Fruit fly (Drosophila melanogaster) whole organism, embryonic: ENCODE data around the gene Ser12.

Experiments
- B-H1 ChIP-seq: fragments of 200-800 bp; sonication (Bioruptor generic); IDR thresholded peaks from 3 replicates; pipeline ENCODE4 v1.3.6; 2022; ENCODE audit warnings: missing biosample characterization, missing genetic modification characterization
- Blimp-1 ChIP-seq: fragments of 200-800 bp; sonication (Bioruptor generic); optimal IDR thresholded peaks from 3 replicates; lab custom pipeline; 2018; ENCODE audit warnings: missing biosample characterization, missing genetic modification characterization, mild to moderate bottlenecking, moderate library complexity, missing genetic modification reagents
- CG1024 ChIP-seq: fragments of 200-800 bp; sonication (Bioruptor generic); IDR thresholded peaks from 2 replicates; pipeline ENCODE4 v1.3.6; 2022; ENCODE audit warnings: missing biosample characterization, missing genetic modification characterization
- CG10274 ChIP-seq: fragments of 200-800 bp; sonication (Bioruptor generic); optimal IDR thresholded peaks from 3 replicates; lab custom pipeline; 2017; ENCODE audit warnings: missing biosample characterization, mild to moderate bottlenecking, missing genetic modification characterization
- CG10321 ChIP-seq: fragments of 200-800 bp; sonication (Bioruptor generic); IDR thresholded peaks from 2 replicates; pipeline ENCODE4 v1.3.6; 2022; ENCODE audit warnings: missing biosample characterization, missing genetic modification characterization
- CG11696 ChIP-seq: fragments of 200-800 bp; sonication (Bioruptor generic); IDR thresholded peaks from 2 replicates; pipeline ENCODE4 v1.3.6; 2022; ENCODE audit warnings: missing biosample characterization, missing genetic modification characterization
- CG14860 ChIP-seq: fragments of 200-800 bp; sonication (Bioruptor generic); IDR thresholded peaks from 3 replicates; pipeline ENCODE4 v1.3.6; 2022; ENCODE audit warnings: missing biosample characterization, missing genetic modification characterization; ENCODE audit not compliant: partially characterized antibody
- CG15479 ChIP-seq: fragments of 200-800 bp; sonication (Bioruptor generic); optimal IDR thresholded peaks from 3 replicates; lab custom pipeline; 2019; ENCODE audit warnings: missing biosample characterization, mild to moderate bottlenecking, missing genetic modification characterization, moderate library complexity
- CG1602 ChIP-seq: fragments of 200-800 bp; sonication (Bioruptor generic); optimal IDR thresholded peaks from 3 replicates; lab custom pipeline; 2016; ENCODE audit warnings: missing biosample characterization, missing genetic modification characterization
- CG1792 ChIP-seq: fragments of 200-800 bp; sonication (Bioruptor generic); optimal IDR thresholded peaks from 2 replicates; lab custom pipeline; 2016; ENCODE audit warnings: missing biosample characterization, missing genetic modification characterization
- CG3065 ChIP-seq: fragments of 200-800 bp; sonication (Bioruptor generic); optimal IDR thresholded peaks from 2 replicates; lab custom pipeline; 2016; ENCODE audit warnings: missing biosample characterization, missing genetic modification characterization
- CG5180 ChIP-seq: fragments of 200-800 bp; sonication (Bioruptor generic); optimal IDR thresholded peaks from 3 replicates; lab custom pipeline; 2017; ENCODE audit warnings: missing biosample characterization, missing genetic modification characterization, mild to moderate bottlenecking, moderate library complexity, missing genetic modification reagents
- CG6854 ChIP-seq: fragments of 200-800 bp; sonication (Bioruptor generic); optimal IDR thresholded peaks from 3 replicates; lab custom pipeline; 2017; ENCODE audit warnings: missing biosample characterization, mild to moderate bottlenecking, missing genetic modification characterization
- CG8478 ChIP-seq: fragments of >200 bp; optimal IDR thresholded peaks from 2 replicates; lab custom pipeline; 2018
- CG9215 ChIP-seq: fragments of 200-800 bp; sonication (Bioruptor generic); IDR thresholded peaks from 2 replicates; pipeline ENCODE4 v1.3.6; 2022; ENCODE audit warnings: missing biosample characterization, missing genetic modification characterization
- CG9876 ChIP-seq: fragments of 200-800 bp; sonication (Bioruptor generic); optimal IDR thresholded peaks from 2 replicates; lab custom pipeline; 2016; ENCODE audit warnings: missing biosample characterization, missing genetic modification characterization
- CkIIα-i1 ChIP-seq: fragments of 200-800 bp; sonication (Bioruptor generic); IDR thresholded peaks from 2 replicates; pipeline ENCODE4 v1.3.6; 2022; ENCODE audit warnings: missing biosample characterization, missing genetic modification characterization
- CrebB ChIP-seq: fragments of 200-800 bp; sonication (Bioruptor generic); optimal IDR thresholded peaks from 3 replicates; lab custom pipeline; 2018; ENCODE audit warnings: missing biosample characterization, mild to moderate bottlenecking, missing genetic modification characterization
- D19B ChIP-seq: fragments of 200-800 bp; sonication (Bioruptor generic); optimal IDR thresholded peaks from 2 replicates; lab custom pipeline; 2017; ENCODE audit warnings: missing biosample characterization, mild to moderate bottlenecking, missing genetic modification characterization
- Dfd ChIP-seq, 2 experiments: fragments of >200 bp; optimal IDR thresholded peaks; 2 replicates each; lab custom pipeline; 2017; ENCODE audit warnings: missing biosample characterization in 2 of 2, missing genetic modification characterization in 2 of 2
- Doc3 ChIP-seq: fragments of 200-800 bp; sonication (Bioruptor generic); IDR thresholded peaks from 3 replicates; pipeline ENCODE4 v1.3.6; 2022; ENCODE audit warnings: missing biosample characterization, missing genetic modification characterization; ENCODE audit not compliant: partially characterized antibody
- Eip74EF ChIP-seq, 2 experiments: fragments of 200-800 bp in 1 of 2; fragments of >200 bp in 1 of 2; sonication (Bioruptor generic) in 1 of 2; optimal IDR thresholded peaks; 2 replicates each; lab custom pipeline; 2017 to 2019; ENCODE audit warnings: missing biosample characterization in 2 of 2, missing genetic modification characterization in 2 of 2, mild to moderate bottlenecking in 1 of 2, moderate library complexity in 1 of 2
- Gug ChIP-seq: fragments of 200-800 bp; sonication (Bioruptor generic); IDR thresholded peaks from 4 replicates; pipeline ENCODE4 v1.3.6; 2022; ENCODE audit warnings: missing biosample characterization, missing genetic modification characterization
- Hmr ChIP-seq: fragments of 200-800 bp; sonication (Bioruptor generic); optimal IDR thresholded peaks from 3 replicates; lab custom pipeline; 2017; ENCODE audit warnings: mild to moderate bottlenecking, missing biosample characterization, missing genetic modification reagents, missing genetic modification characterization
- Hr51 ChIP-seq, 2 experiments: fragments of 200-800 bp; sonication (Bioruptor generic); optimal IDR thresholded peaks; 2 replicates in 1 of 2; 3 replicates in 1 of 2; lab custom pipeline; 2016 to 2018; ENCODE audit warnings: missing biosample characterization in 2 of 2, missing genetic modification characterization in 2 of 2, mild to moderate bottlenecking in 1 of 2, moderate library complexity in 1 of 2
- Kr ChIP-seq: fragments of 200-800 bp; sonication (Bioruptor generic); optimal IDR thresholded peaks from 2 replicates; lab custom pipeline; 2017; ENCODE audit warnings: missing biosample characterization, mild to moderate bottlenecking, missing genetic modification characterization
- Six4 ChIP-seq: fragments of 200-800 bp; sonication (Bioruptor generic); optimal IDR thresholded peaks from 2 replicates; lab custom pipeline; 2016; ENCODE audit warnings: missing biosample characterization, missing genetic modification characterization
- Taf1 ChIP-seq: fragments of 200-800 bp; sonication (Bioruptor generic); IDR thresholded peaks from 2 replicates; pipeline ENCODE4 v1.3.6; 2022; ENCODE audit warnings: missing biosample characterization, missing genetic modification characterization
- Tbp ChIP-seq: fragments of >200 bp; optimal IDR thresholded peaks from 2 replicates; lab custom pipeline; 2018; ENCODE audit warnings: missing biosample characterization, missing genetic modification characterization
- YL-1 ChIP-seq: fragments of 200-800 bp; sonication (Bioruptor generic); optimal IDR thresholded peaks from 3 replicates; lab custom pipeline; 2017; ENCODE audit warnings: missing biosample characterization, mild to moderate bottlenecking, missing genetic modification characterization
- amos ChIP-seq: fragments of 200-800 bp; sonication (Bioruptor generic); IDR thresholded peaks from 2 replicates; pipeline ENCODE4 v1.3.6; 2022; ENCODE audit warnings: missing biosample characterization, missing genetic modification characterization; ENCODE audit not compliant: partially characterized antibody
- bcd ChIP-seq: fragments of 200-800 bp; sonication (Bioruptor generic); optimal IDR thresholded peaks from 2 replicates; lab custom pipeline; 2017; ENCODE audit warnings: missing biosample characterization, mild to moderate bottlenecking, missing genetic modification characterization
- btn ChIP-seq: fragments of 200-800 bp; sonication (Bioruptor generic); optimal IDR thresholded peaks from 2 replicates; lab custom pipeline; 2016; ENCODE audit warnings: missing biosample characterization, missing genetic modification characterization
- cg ChIP-seq: fragments of 200-800 bp; sonication (Bioruptor generic); optimal IDR thresholded peaks from 3 replicates; lab custom pipeline; 2019; ENCODE audit warnings: missing biosample characterization, mild to moderate bottlenecking, missing genetic modification characterization, moderate library complexity
- ci ChIP-seq: fragments of 200-800 bp; sonication (Bioruptor generic); IDR thresholded peaks from 3 replicates; pipeline ENCODE4 v1.3.6; 2022; ENCODE audit warnings: missing biosample characterization, missing genetic modification characterization
- dimm ChIP-seq: fragments of 200-800 bp; sonication (Bioruptor generic); IDR thresholded peaks from 2 replicates; pipeline ENCODE4 v1.3.6; 2022; ENCODE audit warnings: missing biosample characterization, missing genetic modification characterization
- disco-r ChIP-seq: fragments of 200-800 bp; sonication (Bioruptor generic); optimal IDR thresholded peaks from 2 replicates; lab custom pipeline; 2016; ENCODE audit warnings: missing biosample characterization, missing genetic modification characterization
- fru ChIP-seq: fragments of >200 bp; optimal IDR thresholded peaks from 2 replicates; lab custom pipeline; 2017
- lmd ChIP-seq: fragments of 200-800 bp; sonication (Bioruptor generic); IDR thresholded peaks from 2 replicates; pipeline ENCODE4 v1.3.6; 2022; ENCODE audit warnings: missing biosample characterization, missing genetic modification characterization
- nom ChIP-seq: fragments of 200-800 bp; sonication (Bioruptor generic); optimal IDR thresholded peaks from 2 replicates; lab custom pipeline; 2017; ENCODE audit warnings: missing biosample characterization, missing genetic modification characterization, mild to moderate bottlenecking, moderate library complexity, missing genetic modification reagents
- oc ChIP-seq: fragments of 200-800 bp; sonication (Bioruptor generic); optimal IDR thresholded peaks from 2 replicates; lab custom pipeline; 2018; ENCODE audit warnings: missing biosample characterization, mild to moderate bottlenecking, missing genetic modification characterization, moderate library complexity
- pb ChIP-seq: fragments of 200-800 bp; sonication (Bioruptor generic); optimal IDR thresholded peaks from 3 replicates; lab custom pipeline; 2016; ENCODE audit warnings: missing biosample characterization, missing genetic modification characterization
- pho ChIP-seq: fragments of 200-800 bp; sonication (Bioruptor generic); optimal IDR thresholded peaks from 2 replicates; lab custom pipeline; 2016; ENCODE audit warnings: missing biosample characterization, missing genetic modification characterization
- seq ChIP-seq: fragments of 200-800 bp; sonication (Bioruptor generic); IDR thresholded peaks from 2 replicates; pipeline ENCODE4 v1.3.6; 2022; ENCODE audit warnings: missing biosample characterization, missing genetic modification characterization
- slbo ChIP-seq: fragments of 200-800 bp; sonication (Bioruptor generic); IDR thresholded peaks from 2 replicates; pipeline ENCODE4 v1.3.6; 2022; ENCODE audit warnings: missing biosample characterization, missing genetic modification characterization
- slp2 ChIP-seq: fragments of 200-800 bp; sonication (Bioruptor generic); optimal IDR thresholded peaks from 2 replicates; lab custom pipeline; 2016; ENCODE audit warnings: missing biosample characterization, missing genetic modification characterization
- so ChIP-seq: fragments of 200-800 bp; sonication (Bioruptor generic); IDR thresholded peaks from 3 replicates; pipeline ENCODE4 v1.3.6; 2022; ENCODE audit warnings: missing biosample characterization, missing genetic modification characterization
- toy ChIP-seq: fragments of 200-800 bp; sonication (Bioruptor generic); IDR thresholded peaks from 2 replicates; pipeline ENCODE4 v1.3.6; 2022; ENCODE audit warnings: missing biosample characterization, missing genetic modification characterization
- trem ChIP-seq: fragments of 200-800 bp; optimal IDR thresholded peaks from 3 replicates; lab custom pipeline; 2019; ENCODE audit warnings: missing biosample characterization, mild to moderate bottlenecking, missing genetic modification characterization, moderate library complexity
- yki ChIP-seq: fragments of >200 bp; optimal IDR thresholded peaks from 3 replicates; lab custom pipeline; 2018

Ser12 gene

dm6 chr2L:2202018-2202852, 48.8 kb downstream of the Ser12 start (continued):
- peak; percentile 89 for TF ChIP-seq Kr (GFP tag; lab: Kevin White, UChicago)
- TF ChIP-seq so = peak; percentile 99
- TF ChIP-seq CG14860 = peak; percentile 85
- TF ChIP-seq CG5180 (GFP tag; lab: Kevin White, UChicago) = peak; percentile 91
- peak; percentile 96 for TF ChIP-seq CG3065 (GFP tag; lab: Kevin White, UChicago)
- peak; percentile 98 for TF ChIP-seq seq (GFP tag; lab: Robert Waterston, UW)
- peak; percentile 99 for TF ChIP-seq nom (GFP tag; lab: Kevin White, UChicago)
- TF ChIP-seq Gug = peak; percentile 96
- TF ChIP-seq CG10274 (GFP tag; lab: Kevin White, UChicago) = peak; percentile 83
- peak; percentile 98 for TF ChIP-seq trem (tag; lab: Kevin White, UChicago)
- TF ChIP-seq CG8478 = peak; percentile 77
- peak; percentile 84 for TF ChIP-seq pho
- TF ChIP-seq cg (GFP tag; lab: Kevin White, UChicago) = peak; percentile 81
- peak; percentile 97 for TF ChIP-seq bcd
- peak; percentile 99 for TF ChIP-seq Blimp-1
- peak; percentile 99 for TF ChIP-seq Six4 (GFP tag; lab: Kevin White, UChicago)
- peak; percentile 98 for TF ChIP-seq btn (GFP tag; lab: Kevin White, UChicago)
- TF ChIP-seq toy = peak; percentile 92
- peak; percentile 84 for TF ChIP-seq CG9215 (GFP tag; lab: Robert Waterston, UW)
- TF ChIP-seq dimm = peak; percentile 99
- TF ChIP-seq CkIIα-i1 (GFP tag; lab: Robert Waterston, UW) = peak; percentile 74; the same call in 1 of the 2 replicates
- peak; percentile 17 for TF ChIP-seq D19B
- peak; percentile 98 for TF ChIP-seq B-H1 (GFP tag; lab: Robert Waterston, UW)
- peak; percentile 99 for TF ChIP-seq CG1602 (GFP tag; lab: Kevin White, UChicago)
- TF ChIP-seq disco-r (GFP tag; lab: Kevin White, UChicago) = peak; percentile 96
- peak; percentile 100 for TF ChIP-seq ci (GFP tag; lab: Robert Waterston, UW)
- peak; percentile 98 for TF ChIP-seq CG1024 (GFP tag; lab: Robert Waterston, UW)
- peak; percentile 96 for TF ChIP-seq CG1792
- peak; percentile 87 for TF ChIP-seq CG6854 (GFP tag; lab: Kevin White, UChicago)
- TF ChIP-seq Dfd (GFP tag; optimal IDR thresholded peaks at IDR 0.05; lab: Kevin White, UChicago) = no peak
- peak; percentile 98 for TF ChIP-seq lmd (GFP tag; lab: Robert Waterston, UW)
- peak; percentile 87 for TF ChIP-seq CG9876
- TF ChIP-seq Hr51 (GFP tag; optimal IDR thresholded peaks at IDR 0.05; lab: Kevin White, UChicago) = peak; percentile 95 to 99
- peak; percentile 98 for TF ChIP-seq CrebB (tag; lab: Kevin White, UChicago)
- peak; percentile 81 for TF ChIP-seq CG15479
- peak; percentile 83 for TF ChIP-seq CG10321 (GFP tag; lab: Robert Waterston, UW)
- peak; percentile 83 for TF ChIP-seq slbo (GFP tag; lab: Robert Waterston, UW)
- TF ChIP-seq yki (lab: Kevin White, UChicago) = peak; percentile 62
- no peak for TF ChIP-seq fru
- peak; percentile 100 for TF ChIP-seq oc (tag; lab: Kevin White, UChicago)
- TF ChIP-seq pb = peak; percentile 94
- TF ChIP-seq amos (GFP tag; lab: Robert Waterston, UW) = peak; percentile 32; the same call in 1 of the 2 replicates
- TF ChIP-seq Taf1 (GFP tag; lab: Robert Waterston, UW) = peak; percentile 80
- peak; percentile 98 for TF ChIP-seq slp2 (GFP tag; lab: Kevin White, UChicago)
- peak; percentile 95 for TF ChIP-seq CG11696
- peak; percentile 66 for TF ChIP-seq Doc3
- no peak for TF ChIP-seq Tbp (GFP tag; lab: Kevin White, UChicago)
- peak in 1 of 2 experiments; percentile 99 for TF ChIP-seq Eip74EF (GFP tag; optimal IDR thresholded peaks at IDR 0.05; lab: Kevin White, UChicago)
- TF ChIP-seq YL-1 (GFP tag; lab: Kevin White, UChicago) = peak; percentile 94
- peak; percentile 83 for TF ChIP-seq Hmr (GFP tag; lab: Kevin White, UChicago)
